Fruit fly (Drosophila melanogaster) whole organism, prepupa: ENCODE data around the gene dos.
A peak's percentile ranks its signal among the peaks of the same experiment; 100 is the strongest.

Source experiments
- CG11762 ChIP-seq: fragments of 200-800 bp; sonication (Bioruptor generic); optimal IDR thresholded peaks from 3 replicates; lab custom pipeline; 2016; ENCODE audit warnings: missing biosample characterization, missing genetic modification characterization; ENCODE audit not compliant: insufficient read depth
- CG15336 ChIP-seq: fragments of 200-800 bp; sonication (Bioruptor generic); IDR thresholded peaks from 2 replicates; pipeline ENCODE4 v1.3.6; 2022; ENCODE audit warnings: missing biosample characterization, missing genetic modification characterization
- CG16779 ChIP-seq: fragments of 200-800 bp; sonication (Bioruptor generic); optimal IDR thresholded peaks from 3 replicates; lab custom pipeline; 2017; ENCODE audit warnings: missing biosample characterization, mild to moderate bottlenecking, missing genetic modification characterization
- CG3032 ChIP-seq: fragments of 200-800 bp; optimal IDR thresholded peaks from 2 replicates; lab custom pipeline; 2019; ENCODE audit warnings: missing biosample characterization, mild to moderate bottlenecking, missing genetic modification characterization, moderate library complexity
- CG31627 ChIP-seq: fragments of 200-800 bp; sonication (Bioruptor generic); optimal IDR thresholded peaks from 3 replicates; lab custom pipeline; 2016; ENCODE audit warnings: missing biosample characterization, missing genetic modification characterization
- CG34406 ChIP-seq: fragments of 200-800 bp; sonication (Bioruptor generic); optimal IDR thresholded peaks from 3 replicates; lab custom pipeline; 2016; ENCODE audit warnings: missing biosample characterization, missing genetic modification characterization
- CG3919 ChIP-seq: fragments of 200-800 bp; sonication (Bioruptor generic); optimal IDR thresholded peaks from 3 replicates; lab custom pipeline; 2016; ENCODE audit warnings: missing biosample characterization, missing genetic modification characterization
- CG6163 ChIP-seq: fragments of 200-800 bp; sonication (Bioruptor generic); IDR thresholded peaks from 3 replicates; pipeline ENCODE4 v1.3.6; 2022; ENCODE audit warnings: missing biosample characterization, missing genetic modification characterization
- CG6276 ChIP-seq: fragments of 200-800 bp; sonication (Bioruptor generic); optimal IDR thresholded peaks from 2 replicates; lab custom pipeline; 2017; ENCODE audit warnings: missing biosample characterization, mild to moderate bottlenecking, missing genetic modification characterization
- CG6808 ChIP-seq: fragments of 200-800 bp; sonication (Bioruptor generic); optimal IDR thresholded peaks from 3 replicates; lab custom pipeline; 2017; ENCODE audit warnings: missing biosample characterization, missing genetic modification characterization, mild to moderate bottlenecking, moderate library complexity, missing genetic modification reagents
- CG6854 ChIP-seq: fragments of 200-800 bp; sonication (Bioruptor generic); optimal IDR thresholded peaks from 2 replicates; lab custom pipeline; 2017; ENCODE audit warnings: missing biosample characterization, mild to moderate bottlenecking, missing genetic modification characterization
- CG9139 ChIP-seq: fragments of 200-800 bp; sonication (Bioruptor generic); optimal IDR thresholded peaks from 3 replicates; lab custom pipeline; 2017; ENCODE audit warnings: missing biosample characterization, mild to moderate bottlenecking, missing genetic modification characterization
- Eip93F ChIP-seq: fragments of 200-800 bp; sonication (Bioruptor generic); optimal IDR thresholded peaks from 2 replicates; lab custom pipeline; 2016; ENCODE audit warnings: missing biosample characterization, mild to moderate bottlenecking, missing genetic modification characterization
- Ets21C ChIP-seq: fragments of 200-800 bp; sonication (Bioruptor generic); optimal IDR thresholded peaks from 3 replicates; lab custom pipeline; 2016; ENCODE audit warnings: missing biosample characterization, missing genetic modification characterization
- Hr39 ChIP-seq: fragments of 200-800 bp; sonication (Bioruptor generic); optimal IDR thresholded peaks from 2 replicates; lab custom pipeline; 2016; ENCODE audit warnings: missing biosample characterization, missing genetic modification characterization
- Hr4 ChIP-seq: fragments of 200-800 bp; sonication (Bioruptor generic); optimal IDR thresholded peaks from 3 replicates; lab custom pipeline; 2016; ENCODE audit warnings: missing biosample characterization, missing genetic modification characterization
- Met ChIP-seq: fragments of 200-800 bp; sonication (Bioruptor generic); optimal IDR thresholded peaks from 3 replicates; lab custom pipeline; 2016; ENCODE audit warnings: missing biosample characterization, missing genetic modification characterization
- Sox102F ChIP-seq: fragments of 200-800 bp; sonication (Bioruptor generic); optimal IDR thresholded peaks from 2 replicates; lab custom pipeline; 2016; ENCODE audit warnings: missing biosample characterization, mild to moderate bottlenecking, missing genetic modification characterization
- Sox14 ChIP-seq: fragments of 200-800 bp; sonication (Bioruptor generic); optimal IDR thresholded peaks from 3 replicates; lab custom pipeline; 2016; ENCODE audit warnings: missing biosample characterization, missing genetic modification characterization
- achi ChIP-seq: fragments of 200-800 bp; sonication (Bioruptor generic); optimal IDR thresholded peaks from 3 replicates; lab custom pipeline; 2016; ENCODE audit warnings: missing biosample characterization, missing genetic modification characterization
- cyc ChIP-seq: fragments of 200-800 bp; sonication (Bioruptor generic); optimal IDR thresholded peaks from 3 replicates; lab custom pipeline; 2016; ENCODE audit warnings: missing biosample characterization, missing genetic modification characterization
- esn ChIP-seq: fragments of 200-800 bp; sonication (Bioruptor generic); optimal IDR thresholded peaks from 2 replicates; lab custom pipeline; 2016; ENCODE audit warnings: missing biosample characterization, mild to moderate bottlenecking, missing genetic modification characterization, moderate library complexity
- fd85E ChIP-seq: fragments of 200-800 bp; sonication (Bioruptor generic); optimal IDR thresholded peaks from 3 replicates; lab custom pipeline; 2016; ENCODE audit warnings: missing biosample characterization, missing genetic modification characterization
- lz ChIP-seq: fragments of 200-800 bp; sonication (Bioruptor generic); optimal IDR thresholded peaks from 3 replicates; lab custom pipeline; 2016; ENCODE audit warnings: missing biosample characterization, missing genetic modification characterization
- net ChIP-seq: fragments of 200-800 bp; sonication (Bioruptor generic); optimal IDR thresholded peaks from 3 replicates; lab custom pipeline; 2016; ENCODE audit warnings: missing biosample characterization, missing genetic modification characterization
- pdm3 ChIP-seq: fragments of 200-800 bp; sonication (Bioruptor generic); optimal IDR thresholded peaks from 3 replicates; lab custom pipeline; 2016; ENCODE audit warnings: missing biosample characterization, missing genetic modification characterization
- ss ChIP-seq, 2 experiments: fragments of 200-800 bp; sonication (Bioruptor generic); optimal IDR thresholded peaks; 2 replicates in 1 of 2; 3 replicates in 1 of 2; lab custom pipeline; 2017 to 2018; ENCODE audit warnings: mild to moderate bottlenecking in 2 of 2, missing biosample characterization in 2 of 2, missing genetic modification characterization in 2 of 2, moderate library complexity in 1 of 2
- vri ChIP-seq: fragments of 200-800 bp; sonication (Bioruptor generic); optimal IDR thresholded peaks from 3 replicates; lab custom pipeline; 2016; ENCODE audit warnings: missing biosample characterization, mild to moderate bottlenecking, missing genetic modification characterization

dos gene

DNA sequence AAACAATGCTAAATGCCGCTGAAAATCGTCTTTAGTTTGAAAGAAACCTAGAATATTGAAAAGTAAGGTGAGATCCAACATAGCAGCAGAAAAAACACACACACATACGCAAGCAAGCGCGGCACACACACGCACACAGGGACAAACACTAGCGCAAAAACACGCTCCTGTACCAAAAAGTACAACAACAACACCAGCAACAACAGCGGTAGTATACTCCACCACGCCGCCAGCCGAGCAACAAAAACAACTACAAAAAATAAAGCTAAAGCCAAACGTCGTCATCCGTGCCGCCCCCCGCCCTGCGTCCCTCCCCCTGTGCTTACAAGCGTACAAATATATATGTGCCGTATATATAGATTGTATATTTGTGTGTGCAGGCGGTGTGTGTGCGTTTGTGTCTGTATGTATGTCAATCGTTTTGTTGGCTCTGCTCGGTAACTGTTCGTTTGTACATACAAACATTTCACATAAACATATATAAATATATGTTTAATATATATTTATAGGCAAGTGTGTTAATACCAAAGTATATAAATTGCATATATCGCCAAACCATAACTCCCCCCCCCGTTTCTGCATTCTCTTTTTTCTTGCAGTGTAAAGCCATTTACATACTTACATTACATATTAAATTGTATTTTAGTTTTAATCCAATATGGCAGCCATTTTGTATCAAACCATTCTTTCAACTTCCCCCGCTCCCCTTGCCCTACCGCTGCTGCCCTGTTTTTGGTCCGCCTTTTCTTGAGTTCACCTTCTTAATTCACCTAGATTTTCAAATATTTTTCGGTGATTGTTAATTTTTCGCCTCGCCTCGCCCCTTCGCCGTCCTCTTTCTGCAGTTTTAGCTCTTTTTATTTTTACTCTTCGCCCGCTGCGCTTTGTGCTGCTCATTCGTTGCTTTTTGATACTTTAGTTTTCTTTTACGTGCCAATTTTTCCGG is 47.1 kb downstream of the dos start (continued):
- TF ChIP-seq CG6276 (GFP tag; lab: Kevin White, UChicago) (no peak), esn (GFP tag; lab: Kevin White, UChicago) (peak; percentile 28), Ets21C (GFP tag; lab: Kevin White, UChicago) (no peak), lz (GFP tag; lab: Kevin White, UChicago) (no peak), Sox14 (no peak), CG34406 (GFP tag; lab: Kevin White, UChicago) (peak; percentile 67), Hr39 (GFP tag; lab: Kevin White, UChicago) (peak; percentile 11), Met (GFP tag; lab: Kevin White, UChicago) (peak; percentile 40), achi (GFP tag; lab: Kevin White, UChicago) (peak; percentile 44), CG31627 (GFP tag; lab: Kevin White, UChicago) (peak; percentile 12), net (GFP tag; lab: Kevin White, UChicago) (peak; percentile 37), CG3919 (peak; percentile 77), CG6808 (GFP tag; lab: Kevin White, UChicago) (no peak), CG15336 (peak; percentile 72), CG16779 (tag; lab: Kevin White, UChicago) (no peak), CG3032 (tag; lab: Kevin White, UChicago) (peak; percentile 47), pdm3 (GFP tag; lab: Kevin White, UChicago) (peak; percentile 41), Hr4 (GFP tag; lab: Kevin White, UChicago) (peak; percentile 38), CG6854 (GFP tag; lab: Kevin White, UChicago) (no peak), CG11762 (GFP tag; lab: Kevin White, UChicago) (peak; percentile 9)

- TF ChIP-seq Ets21C (GFP tag; lab: Kevin White, UChicago): no peak
- no peak for TF ChIP-seq cyc (GFP tag; lab: Kevin White, UChicago)
- TF ChIP-seq Sox102F: no peak
- no peak for TF ChIP-seq ss (GFP tag; optimal IDR thresholded peaks at IDR 0.05; lab: Kevin White, UChicago)
- TF ChIP-seq CG9139: no peak
- TF ChIP-seq CG31627 (GFP tag; lab: Kevin White, UChicago): no peak
- TF ChIP-seq Eip93F (GFP tag; lab: Kevin White, UChicago): no peak
- no peak for TF ChIP-seq CG3919
Observed at dm6 chr3L:2643324-2643723, 54.1 kb downstream of the dos start, which contains the start of gene CG14949. TSS of gene CG14949 (minus strand) at chr3L:2643424.

- TF ChIP-seq fd85E (GFP tag; lab: Kevin White, UChicago) (no peak), vri (no peak), CG6163 (GFP tag; lab: Robert Waterston, UW) (no peak), CG11762 (GFP tag; lab: Kevin White, UChicago) (no peak), Ets21C (GFP tag; lab: Kevin White, UChicago) (no peak)
Observed at dm6 chr3L:2645068-2645467, 55.9 kb downstream of the dos start, which contains the start of gene CG1143. TSS of gene CG1143 (plus strand) at chr3L:2645368.
